Worm (Caenorhabditis elegans) whole organism, midembryonic: ENCODE results near the gene H04D03.7.

Source experiments
- T22C8.4 ChIP-seq: fragments of 200-800 bp; sonication (Bioruptor generic); IDR thresholded peaks from 2 replicates; pipeline ENCODE4 v1.3.6; 2022; ENCODE audit warnings: missing genetic modification characterization, missing compliant biosample characterization
- flt-1 ChIP-seq: fragments of 200-800 bp; sonication (Bioruptor generic); IDR thresholded peaks from 2 replicates; pipeline ENCODE4 v1.3.6; 2022; ENCODE audit warnings: missing genetic modification characterization, missing compliant biosample characterization
- ztf-29 ChIP-seq: fragments of 200-800 bp; sonication (Bioruptor generic); IDR thresholded peaks from 2 replicates; pipeline ENCODE4 v1.3.6; 2022; ENCODE audit warnings: missing genetic modification reagents, missing genetic modification characterization, missing compliant biosample characterization

DNA sequence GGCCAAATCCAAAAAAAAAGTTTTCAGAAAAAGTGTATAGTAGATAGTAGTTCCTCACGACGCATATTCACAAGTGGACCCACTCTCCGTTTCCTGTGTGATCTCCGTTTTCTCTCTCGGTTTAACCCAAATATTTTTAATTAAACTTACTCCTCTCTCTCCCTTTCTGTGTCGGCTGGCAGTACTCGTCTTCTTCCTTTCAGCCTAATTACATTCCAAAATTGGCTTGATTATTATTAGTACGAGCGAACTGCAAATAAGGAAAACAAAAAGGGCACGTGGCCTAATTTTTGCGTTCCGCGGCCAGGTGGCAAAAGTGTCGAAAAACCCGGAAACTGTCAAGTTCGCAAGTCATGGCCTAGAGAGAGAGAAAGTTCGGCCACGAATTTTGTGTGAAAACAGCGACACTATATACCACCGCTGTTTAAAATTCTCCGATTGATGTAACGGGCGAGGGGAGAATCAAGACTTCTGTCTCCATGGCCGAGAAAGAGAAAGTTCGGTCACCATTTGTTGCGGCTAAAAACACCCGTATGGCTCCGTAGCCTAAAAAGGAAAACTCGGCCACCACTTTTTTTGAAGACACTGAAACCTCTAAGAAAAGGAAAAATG lies 49.6 kb downstream of the H04D03.7 start:
- no peak for TF ChIP-seq ztf-29 (GFP tag; lab: Robert Waterston, UW)
- TF ChIP-seq flt-1 (GFP tag; lab: Robert Waterston, UW): no peak
- no peak for TF ChIP-seq T22C8.4 (GFP tag; lab: Robert Waterston, UW)
